Worm (Caenorhabditis elegans) whole organism, L4/young adult: ENCODE data around the gene rpc-2.

Source experiments
- W03F9.2 ChIP-seq: fragments of 150-350 bp; optimal IDR thresholded peaks from 2 replicates; lab custom pipeline; 2014; ENCODE audit warnings: missing biosample characterization, missing genetic modification characterization
- him-1 ChIP-seq: sonication (generic microtip); optimal IDR thresholded peaks from 2 replicates; lab custom pipeline; 2016; ENCODE audit warnings: missing genotype, missing genetic modification reagents, missing genetic modification characterization, missing compliant biosample characterization

DNA sequence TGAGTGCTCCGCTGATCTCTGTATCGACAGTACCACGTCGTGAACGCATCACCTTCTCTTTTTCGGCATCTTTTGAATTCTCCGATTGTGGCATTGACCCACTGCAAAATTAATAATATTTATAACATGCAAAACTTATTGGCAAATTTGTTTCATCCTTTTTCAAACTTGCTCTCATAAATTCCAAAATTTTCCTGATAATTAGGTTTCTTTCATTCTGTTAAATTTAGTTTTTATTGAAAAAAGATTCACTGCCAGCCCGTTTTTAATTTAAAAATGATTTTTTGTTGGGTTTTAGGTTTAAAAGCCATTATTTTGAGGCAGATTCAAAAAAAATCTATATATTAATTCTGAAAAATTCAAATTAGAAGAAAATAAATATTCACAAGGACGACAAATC, 42.8 kb downstream of the rpc-2 start, which contains the start of gene wdr-37:
- TF ChIP-seq W03F9.2 (tag; lab: Kevin White, UChicago): no peak
- no peak for TF ChIP-seq him-1 (tag; lab: Kevin White, UChicago)
